Fruit fly (Drosophila melanogaster) whole organism, wandering third instar larva: ENCODE results near the gene CG14627.

Source experiments
- jim ChIP-seq: fragments of 175-275, 200-325 bp; sonication (Bioruptor generic); optimal IDR thresholded peaks from 2 replicates; lab custom pipeline; 2016; ENCODE audit warnings: missing biosample characterization, mild to moderate bottlenecking, missing genetic modification characterization
- woc ChIP-seq: sonication (Bioruptor generic); optimal IDR thresholded peaks from 2 replicates; lab custom pipeline; 2016; ENCODE audit warnings: missing biosample characterization, mild to moderate bottlenecking, missing genetic modification characterization

- TF ChIP-seq woc (GFP tag; lab: Kevin White, UChicago) (no peak), jim (no peak)
These were observed 48.1 kb downstream of the CG14627 start for dm6 chrX:1229567-1229966.
